Fruit fly (Drosophila melanogaster) S2 (cell line): ENCODE measurements around the gene Cerk.

ENCODE experiments used
- CG8478 ChIP-seq: fragments of >200 bp; optimal IDR thresholded peaks from 2 replicates; lab custom pipeline; 2018
- CTCF ChIP-seq, 2 experiments: fragments of >200 bp; optimal IDR thresholded peaks; 2 replicates each; lab custom pipeline; 2018

dm6 chr3R:5327911-5328310 lies 40.2 kb downstream of the Cerk start:
- TF ChIP-seq CTCF (optimal IDR thresholded peaks at IDR 0.05; lab: Kevin White, UChicago) (no peak), CG8478 (lab: Kevin White, UChicago) (no peak)
